Fruit fly (Drosophila melanogaster) S2 (cell line): Measurements from ENCODE around the gene MSAmiP.

Source experiments
- CG8478 ChIP-seq: fragments of >200 bp; optimal IDR thresholded peaks from 2 replicates; lab custom pipeline; 2018
- CTCF ChIP-seq, 2 experiments: fragments of >200 bp; optimal IDR thresholded peaks; 2 replicates each; lab custom pipeline; 2018

DNA sequence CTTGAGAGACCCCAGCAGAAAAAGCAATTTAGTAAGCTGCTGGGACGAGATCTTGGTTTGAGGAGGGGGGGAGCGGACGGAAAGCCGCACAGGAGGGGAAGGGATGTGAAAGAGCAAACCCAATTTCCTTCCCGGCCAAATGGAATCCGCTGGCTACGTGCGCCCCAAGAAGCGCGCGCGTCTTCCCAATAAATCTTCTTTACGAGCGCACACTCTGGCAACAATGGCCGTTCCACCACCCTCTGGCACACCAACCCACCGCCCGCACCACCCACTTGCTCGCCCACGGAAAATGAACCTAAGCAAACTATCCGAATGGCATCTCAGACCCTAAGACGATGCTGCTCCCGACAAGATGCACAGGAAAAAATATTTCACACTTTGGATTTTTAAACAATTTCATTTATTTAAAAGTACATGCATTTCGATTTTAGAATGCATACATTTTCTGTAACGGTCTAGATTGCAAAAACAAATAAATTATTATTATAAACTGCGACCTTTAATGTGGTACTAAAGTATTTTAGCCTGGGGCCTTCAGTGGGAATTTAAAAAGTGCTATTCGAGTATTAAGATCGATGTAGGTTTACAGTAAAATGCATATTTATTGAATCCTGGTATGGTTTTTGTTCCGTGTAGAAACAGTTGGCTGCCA is 102.0 kb downstream of the MSAmiP start:
- TF ChIP-seq CG8478 (lab: Kevin White, UChicago) (no peak), CTCF (optimal IDR thresholded peaks at IDR 0.05; lab: Kevin White, UChicago) (no peak)
